Fruit fly (Drosophila melanogaster) whole organism, embryonic: ENCODE measurements around the gene CG15249.
A peak's percentile ranks its signal among the peaks of the same experiment; 100 is the strongest.

ENCODE experiments used
- CG10462 ChIP-seq: fragments of 200-800 bp; sonication (Bioruptor generic); optimal IDR thresholded peaks from 2 replicates; lab custom pipeline; 2016; ENCODE audit warnings: missing biosample characterization, missing genetic modification characterization
- CG10979 ChIP-seq: fragments of 200-800 bp; sonication (Bioruptor generic); optimal IDR thresholded peaks from 2 replicates; lab custom pipeline; 2018; ENCODE audit warnings: missing biosample characterization, mild to moderate bottlenecking, missing genetic modification characterization, moderate library complexity
- CG11247 ChIP-seq: fragments of 200-800 bp; sonication (Bioruptor generic); IDR thresholded peaks from 2 replicates; pipeline ENCODE4 v1.3.6; 2022; ENCODE audit warnings: missing biosample characterization, missing genetic modification characterization
- CG11696 ChIP-seq: fragments of 200-800 bp; sonication (Bioruptor generic); IDR thresholded peaks from 2 replicates; pipeline ENCODE4 v1.3.6; 2022; ENCODE audit warnings: missing biosample characterization, missing genetic modification characterization
- CG12219 ChIP-seq: fragments of 200-800 bp; sonication (Bioruptor generic); optimal IDR thresholded peaks from 3 replicates; lab custom pipeline; 2018; ENCODE audit warnings: missing biosample characterization, mild to moderate bottlenecking, missing genetic modification characterization
- CG13624 ChIP-seq: fragments of 200-800 bp; sonication (Bioruptor generic); optimal IDR thresholded peaks from 2 replicates; lab custom pipeline; 2016; ENCODE audit warnings: missing biosample characterization, missing genetic modification characterization
- CG14441 ChIP-seq: fragments of 200-800 bp; sonication (Bioruptor generic); IDR thresholded peaks from 2 replicates; pipeline ENCODE4 v1.3.6; 2022; ENCODE audit warnings: missing biosample characterization, missing genetic modification characterization
- CG17829 ChIP-seq: fragments of 200-800 bp; optimal IDR thresholded peaks from 2 replicates; lab custom pipeline; 2019; ENCODE audit warnings: missing biosample characterization, mild to moderate bottlenecking, missing genetic modification characterization, moderate library complexity
- CG2116 ChIP-seq: fragments of 200-800 bp; sonication (Bioruptor generic); optimal IDR thresholded peaks from 3 replicates; lab custom pipeline; 2018; ENCODE audit warnings: missing biosample characterization, mild to moderate bottlenecking, missing genetic modification characterization
- CG31388 ChIP-seq: fragments of 200-800 bp; sonication (Bioruptor generic); optimal IDR thresholded peaks from 2 replicates; lab custom pipeline; 2016; ENCODE audit warnings: missing biosample characterization, missing genetic modification characterization
- CG3726 ChIP-seq: fragments of 200-800 bp; sonication (Bioruptor generic); IDR thresholded peaks from 3 replicates; pipeline ENCODE4, ENCODE4 v1.3.6; 2022; ENCODE audit warnings: missing biosample characterization, missing genetic modification characterization
- CG6683 ChIP-seq: fragments of 200-800 bp; sonication (Bioruptor generic); optimal IDR thresholded peaks from 2 replicates; lab custom pipeline; 2017; ENCODE audit warnings: missing biosample characterization, mild to moderate bottlenecking, missing genetic modification characterization, missing genetic modification reagents
- CG8478 ChIP-seq: fragments of >200 bp; optimal IDR thresholded peaks from 2 replicates; lab custom pipeline; 2018
- CG9437 ChIP-seq: fragments of 200-800 bp; sonication (Bioruptor generic); optimal IDR thresholded peaks from 2 replicates; lab custom pipeline; 2018; ENCODE audit warnings: missing biosample characterization, mild to moderate bottlenecking, missing genetic modification characterization
- CG9797 ChIP-seq: fragments of 200-800 bp; sonication (Bioruptor generic); optimal IDR thresholded peaks from 3 replicates; lab custom pipeline; 2018; ENCODE audit warnings: missing biosample characterization, mild to moderate bottlenecking, missing genetic modification characterization
- Chrac-16 ChIP-seq: fragments of 200-800 bp; sonication (Bioruptor generic); optimal IDR thresholded peaks from 3 replicates; lab custom pipeline; 2016; ENCODE audit warnings: missing biosample characterization, missing genetic modification characterization
- CrebB ChIP-seq: fragments of 200-800 bp; sonication (Bioruptor generic); optimal IDR thresholded peaks from 3 replicates; lab custom pipeline; 2018; ENCODE audit warnings: missing biosample characterization, mild to moderate bottlenecking, missing genetic modification characterization
- Doc2 ChIP-seq: fragments of 200-800 bp; sonication (Bioruptor generic); IDR thresholded peaks from 2 replicates; pipeline ENCODE4 v1.3.6; 2022; ENCODE audit warnings: missing biosample characterization, missing genetic modification characterization
- Dref ChIP-seq: fragments of 200-800 bp; sonication (Bioruptor generic); IDR thresholded peaks from 2 replicates; pipeline ENCODE4 v1.3.6; 2022; ENCODE audit warnings: missing biosample characterization, missing genetic modification characterization
- Drgx ChIP-seq: fragments of 200-800 bp; sonication (Bioruptor generic); IDR thresholded peaks from 2 replicates; pipeline ENCODE4 v1.3.6; 2022; ENCODE audit warnings: missing biosample characterization, missing genetic modification characterization
- Ets97D ChIP-seq: fragments of 200-800 bp; sonication (Bioruptor generic); optimal IDR thresholded peaks from 3 replicates; lab custom pipeline; 2016; ENCODE audit warnings: missing biosample characterization, missing genetic modification characterization
- Fer1 ChIP-seq: fragments of 200-800 bp; sonication (Bioruptor generic); optimal IDR thresholded peaks from 2 replicates; lab custom pipeline; 2017; ENCODE audit warnings: missing biosample characterization, mild to moderate bottlenecking, missing genetic modification characterization
- HLH54F ChIP-seq: fragments of 200-800 bp; sonication (Bioruptor generic); optimal IDR thresholded peaks from 3 replicates; lab custom pipeline; 2016; ENCODE audit warnings: missing biosample characterization, missing genetic modification characterization
- MBD-R2 ChIP-seq: fragments of 200-800 bp; sonication (Bioruptor generic); IDR thresholded peaks from 2 replicates; pipeline ENCODE4 v1.3.6; 2022; ENCODE audit warnings: missing biosample characterization, missing genetic modification characterization
- Max ChIP-seq: fragments of 200-800 bp; sonication (Bioruptor generic); optimal IDR thresholded peaks from 2 replicates; lab custom pipeline; 2016; ENCODE audit warnings: missing biosample characterization, mild to moderate bottlenecking, missing genetic modification characterization
- Med ChIP-seq: fragments of 200-800 bp; sonication (Bioruptor generic); peaks from one replicate; lab custom pipeline; 2016; ENCODE audit warnings: missing biosample characterization, missing genetic modification characterization, mild to moderate bottlenecking, inconsistent platforms, moderate library complexity
- Opbp ChIP-seq: fragments of 200-800 bp; sonication (Bioruptor generic); IDR thresholded peaks from 3 replicates; pipeline ENCODE4 v1.3.6; 2022; ENCODE audit warnings: missing biosample characterization, missing genetic modification characterization; ENCODE audit not compliant: partially characterized antibody
- Sin3A ChIP-seq: fragments of >200 bp; optimal IDR thresholded peaks from 2 replicates; lab custom pipeline; 2018
- Sox100B ChIP-seq: fragments of 200-800 bp; sonication (Bioruptor generic); optimal IDR thresholded peaks from 3 replicates; lab custom pipeline; 2018; ENCODE audit warnings: missing biosample characterization, mild to moderate bottlenecking, missing genetic modification characterization
- Sox102F ChIP-seq: fragments of 200-800 bp; sonication (Bioruptor generic); optimal IDR thresholded peaks from 2 replicates; lab custom pipeline; 2018; ENCODE audit warnings: missing biosample characterization, mild to moderate bottlenecking, missing genetic modification characterization, moderate library complexity
- Usf ChIP-seq: fragments of 200-800 bp; sonication (Bioruptor generic); optimal IDR thresholded peaks from 2 replicates; lab custom pipeline; 2017; ENCODE audit warnings: missing genotype, missing biosample characterization, missing genetic modification characterization
- ab ChIP-seq: fragments of 200-800 bp; sonication (Bioruptor generic); optimal IDR thresholded peaks from 2 replicates; lab custom pipeline; 2016; ENCODE audit warnings: missing biosample characterization, missing genetic modification characterization
- ac ChIP-seq: fragments of 200-800 bp; sonication (Bioruptor generic); optimal IDR thresholded peaks from 3 replicates; lab custom pipeline; 2017; ENCODE audit warnings: missing biosample characterization, mild to moderate bottlenecking, missing genetic modification characterization
- ase ChIP-seq: fragments of 200-800 bp; sonication (Bioruptor generic); IDR thresholded peaks from 3 replicates; pipeline ENCODE4 v1.3.6; 2022; ENCODE audit warnings: missing biosample characterization, missing genetic modification characterization
- az2 ChIP-seq: fragments of 200-800 bp; sonication (Bioruptor generic); optimal IDR thresholded peaks from 3 replicates; lab custom pipeline; 2016; ENCODE audit warnings: missing biosample characterization, missing genetic modification characterization
- crc ChIP-seq: fragments of 200-800 bp; sonication (Bioruptor generic); optimal IDR thresholded peaks from 2 replicates; lab custom pipeline; 2016; ENCODE audit warnings: missing biosample characterization, missing genetic modification characterization
- disco-r ChIP-seq: fragments of 200-800 bp; sonication (Bioruptor generic); optimal IDR thresholded peaks from 2 replicates; lab custom pipeline; 2016; ENCODE audit warnings: missing biosample characterization, missing genetic modification characterization
- grau ChIP-seq: fragments of 200-800 bp; optimal IDR thresholded peaks from 3 replicates; lab custom pipeline; 2019; ENCODE audit warnings: missing biosample characterization, mild to moderate bottlenecking, missing genetic modification characterization, moderate library complexity
- kah ChIP-seq: fragments of 200-800 bp; sonication (Bioruptor generic); optimal IDR thresholded peaks from 2 replicates; lab custom pipeline; 2018; ENCODE audit warnings: missing biosample characterization, mild to moderate bottlenecking, missing genetic modification characterization
- klu ChIP-seq: fragments of 200-800 bp; sonication (Bioruptor generic); IDR thresholded peaks from 2 replicates; pipeline ENCODE4 v1.3.6; 2022; ENCODE audit warnings: missing biosample characterization, missing genetic modification characterization
- knrl ChIP-seq: fragments of 200-800 bp; sonication (Bioruptor generic); IDR thresholded peaks from 3 replicates; pipeline ENCODE4 v1.3.6; 2022; ENCODE audit warnings: missing biosample characterization, missing genetic modification characterization; ENCODE audit not compliant: partially characterized antibody
- nerfin-2 ChIP-seq: fragments of 200-800 bp; sonication (Bioruptor generic); IDR thresholded peaks from 2 replicates; pipeline ENCODE4 v1.3.6; 2022; ENCODE audit warnings: missing biosample characterization, missing genetic modification characterization; ENCODE audit not compliant: partially characterized antibody
- pita ChIP-seq: fragments of 200-800 bp; sonication (Bioruptor generic); optimal IDR thresholded peaks from 2 replicates; lab custom pipeline; 2017; ENCODE audit warnings: missing biosample characterization, mild to moderate bottlenecking, missing genetic modification characterization
- ranshi ChIP-seq: fragments of 200-800 bp; sonication (Bioruptor generic); IDR thresholded peaks from 2 replicates; pipeline ENCODE4 v1.3.6; 2022; ENCODE audit warnings: missing biosample characterization, missing genetic modification characterization
- run ChIP-seq: fragments of 200-800 bp; sonication (Bioruptor generic); optimal IDR thresholded peaks from 3 replicates; lab custom pipeline; 2018; ENCODE audit warnings: missing biosample characterization, mild to moderate bottlenecking, missing genetic modification characterization
- schlank ChIP-seq: fragments of 200-800 bp; sonication (Bioruptor generic); optimal IDR thresholded peaks from 2 replicates; lab custom pipeline; 2018; ENCODE audit warnings: missing biosample characterization, mild to moderate bottlenecking, missing genetic modification characterization
- sens ChIP-seq: fragments of 200-800 bp; sonication (Bioruptor generic); peaks from one replicate; lab custom pipeline; 2016; ENCODE audit warnings: missing biosample characterization, missing genetic modification characterization
- sug ChIP-seq: fragments of 200-800 bp; optimal IDR thresholded peaks from 2 replicates; lab custom pipeline; 2019; ENCODE audit warnings: missing biosample characterization, mild to moderate bottlenecking, missing genetic modification characterization, moderate library complexity
- tna ChIP-seq: fragments of 200-800 bp; sonication (Bioruptor generic); IDR thresholded peaks from 2 replicates; pipeline ENCODE4 v1.3.6; 2022; ENCODE audit warnings: missing biosample characterization, missing genetic modification characterization; ENCODE audit not compliant: partially characterized antibody
- toy ChIP-seq: fragments of 200-800 bp; sonication (Bioruptor generic); IDR thresholded peaks from 2 replicates; pipeline ENCODE4 v1.3.6; 2022; ENCODE audit warnings: missing biosample characterization, missing genetic modification characterization
- wek ChIP-seq: fragments of 200-800 bp; sonication (Bioruptor generic); optimal IDR thresholded peaks from 3 replicates; lab custom pipeline; 2018; ENCODE audit warnings: missing biosample characterization, mild to moderate bottlenecking, missing genetic modification characterization, moderate library complexity
- yki ChIP-seq: fragments of >200 bp; optimal IDR thresholded peaks from 3 replicates; lab custom pipeline; 2018
- zen ChIP-seq: fragments of 200-800 bp; sonication (Bioruptor generic); optimal IDR thresholded peaks from 3 replicates; lab custom pipeline; 2018; ENCODE audit warnings: missing biosample characterization, mild to moderate bottlenecking, missing genetic modification characterization, moderate library complexity

The CG15249 gene

DNA sequence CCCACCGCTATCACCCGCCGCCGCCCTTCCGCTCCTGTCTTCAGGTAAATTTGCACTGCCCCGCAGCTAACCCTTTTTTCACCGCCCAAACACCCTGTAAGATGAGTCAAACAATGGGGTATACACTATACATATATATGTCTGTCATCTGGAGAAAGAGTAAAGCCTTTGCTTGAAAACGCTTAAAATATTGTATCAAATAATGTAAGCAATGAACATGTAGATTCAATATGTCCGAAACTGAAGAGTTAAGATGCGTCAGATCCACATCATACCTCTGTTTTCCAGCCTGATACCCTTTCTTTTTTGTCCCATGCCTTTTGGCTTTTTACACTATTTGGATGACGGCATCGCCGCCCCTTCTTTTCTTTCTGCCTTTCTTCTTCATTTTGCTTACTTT, 6.6 kb downstream of the CG15249 start (continued):
- TF ChIP-seq sens (GFP tag; lab: Kevin White, UChicago), result peak; percentile 66
- TF ChIP-seq grau (tag; lab: Kevin White, UChicago), result peak; percentile 24
- TF ChIP-seq tna (GFP tag; lab: Robert Waterston, UW), result no peak
- TF ChIP-seq CG12219 (GFP tag; lab: Kevin White, UChicago), result peak; percentile 13
- TF ChIP-seq Opbp, result no peak
- TF ChIP-seq Sox102F, result peak; percentile 52
- TF ChIP-seq CG10462 (GFP tag; lab: Kevin White, UChicago), result no peak
- TF ChIP-seq run (tag; lab: Kevin White, UChicago), result no peak
- no peak for TF ChIP-seq CG6683 (GFP tag; lab: Kevin White, UChicago)
- TF ChIP-seq Max, result no peak
- TF ChIP-seq sug (tag; lab: Kevin White, UChicago), result no peak
- no peak for TF ChIP-seq ac
- no peak for TF ChIP-seq Usf (GFP tag; lab: Kevin White, UChicago)
- TF ChIP-seq nerfin-2, result no peak
- no peak for TF ChIP-seq CG9797 (GFP tag; lab: Kevin White, UChicago)
- peak; percentile 64 for TF ChIP-seq ranshi (GFP tag; lab: Robert Waterston, UW)
- no peak for TF ChIP-seq Ets97D (GFP tag; lab: Kevin White, UChicago)
- peak; percentile 8 for TF ChIP-seq CG17829 (tag; lab: Kevin White, UChicago)
- TF ChIP-seq Drgx (GFP tag; lab: Robert Waterston, UW), result 0 out of 2 replicates have a peak, but pooled peaks have one; percentile 28
- TF ChIP-seq Chrac-16 (GFP tag; lab: Kevin White, UChicago), result no peak
- TF ChIP-seq pita (GFP tag; lab: Kevin White, UChicago), result no peak
- TF ChIP-seq CrebB (tag; lab: Kevin White, UChicago), result no peak
- TF ChIP-seq Doc2 (GFP tag; lab: Robert Waterston, UW), result no peak
- no peak for TF ChIP-seq crc (GFP tag; lab: Kevin White, UChicago)
- no peak for TF ChIP-seq Sin3A
- no peak for TF ChIP-seq CG3726 (GFP tag; lab: Robert Waterston, UW)
- no peak for TF ChIP-seq yki (lab: Kevin White, UChicago)
- TF ChIP-seq disco-r (GFP tag; lab: Kevin White, UChicago), result no peak
- no peak for TF ChIP-seq CG13624 (GFP tag; lab: Kevin White, UChicago)
- no peak for TF ChIP-seq Fer1
- no peak for TF ChIP-seq klu (GFP tag; lab: Robert Waterston, UW)
- no peak for TF ChIP-seq Sox100B (GFP tag; lab: Kevin White, UChicago)
- TF ChIP-seq CG14441 (GFP tag; lab: Robert Waterston, UW), result peak; percentile 57
- TF ChIP-seq Dref (GFP tag; lab: Robert Waterston, UW), result no peak
- TF ChIP-seq schlank (tag; lab: Kevin White, UChicago), result no peak
- no peak for TF ChIP-seq wek (GFP tag; lab: Kevin White, UChicago)
- peak; percentile 10 for TF ChIP-seq az2 (GFP tag; lab: Kevin White, UChicago)
- TF ChIP-seq kah (GFP tag; lab: Kevin White, UChicago), result no peak
- 0 out of 2 replicates have a peak, but pooled peaks have one; percentile 32 for TF ChIP-seq CG11247
- no peak for TF ChIP-seq CG10979
- peak; percentile 80 for TF ChIP-seq Med (GFP tag; lab: Kevin White, UChicago)
- no peak for TF ChIP-seq knrl
- TF ChIP-seq CG11696, result no peak
- no peak for TF ChIP-seq CG8478 (lab: Kevin White, UChicago)
- TF ChIP-seq CG31388 (GFP tag; lab: Kevin White, UChicago), result no peak
- TF ChIP-seq CG2116 (GFP tag; lab: Kevin White, UChicago), result no peak
- no peak for TF ChIP-seq HLH54F (GFP tag; lab: Kevin White, UChicago)
- TF ChIP-seq ase (GFP tag; lab: Robert Waterston, UW), result 0 out of 3 replicates have a peak, but pooled peaks have one; percentile 37
- no peak for TF ChIP-seq CG9437 (GFP tag; lab: Kevin White, UChicago)
- no peak for TF ChIP-seq toy (GFP tag; lab: Robert Waterston, UW)
- no peak for TF ChIP-seq zen (tag; lab: Kevin White, UChicago)
- no peak for TF ChIP-seq MBD-R2
- TF ChIP-seq ab (GFP tag; lab: Kevin White, UChicago), result no peak
